Worm (Caenorhabditis elegans) whole organism, early embryonic: ENCODE data around the gene ZK353.9.

Experiments
- F13C5.2 ChIP-seq: sonication (generic microtip); optimal IDR thresholded peaks from 2 replicates; lab custom pipeline; 2017; ENCODE audit warnings: mild to moderate bottlenecking, missing genetic modification characterization, inconsistent platforms, missing compliant biosample characterization
- aly-1 ChIP-seq: sonication (generic microtip); optimal IDR thresholded peaks from 2 replicates; lab custom pipeline; 2016; ENCODE audit warnings: missing genetic modification characterization, missing compliant biosample characterization
- ama-1 ChIP-seq: fragments of 150-350 bp; optimal IDR thresholded peaks from 2 replicates; lab custom pipeline; 2014
- ceh-13 ChIP-seq: fragments of 200-800 bp; sonication (Bioruptor generic); optimal IDR thresholded peaks from 2 replicates; lab custom pipeline; 2018; ENCODE audit warnings: mild to moderate bottlenecking, missing genetic modification characterization, missing compliant biosample characterization

DNA sequence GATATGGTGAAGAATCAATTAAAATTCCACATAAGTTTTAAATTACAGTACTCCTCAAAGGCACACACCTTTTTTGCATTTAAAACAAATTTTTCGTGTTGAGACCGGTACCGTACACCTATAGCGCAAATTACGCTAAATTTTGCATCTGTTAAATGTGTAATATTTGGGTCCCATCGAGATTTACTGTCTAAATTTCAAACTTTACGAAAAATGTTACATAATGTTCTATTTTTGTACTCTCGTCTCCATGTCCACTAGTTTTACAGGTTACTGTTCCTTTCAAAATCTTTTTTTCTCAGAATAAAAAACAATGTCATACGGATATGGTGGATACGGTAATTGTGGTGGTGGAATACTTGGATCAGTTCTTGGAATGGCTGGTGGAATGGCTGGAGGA, 10.9 kb upstream of the ZK353.9 start, which contains the start of gene ZK353.2:
- TF ChIP-seq ceh-13 (GFP tag; lab: Kevin White, UChicago) (no peak), ama-1 (lab: Kevin White, UChicago) (no peak), F13C5.2 (tag; lab: Kevin White, UChicago) (no peak), aly-1 (no peak)
